Worm (Caenorhabditis elegans): ENCODE measurements around the gene str-149.

str-149 gene

ce11 chrV:16591992-16592798, 18.9 kb downstream of the str-149 start, which contains the start of gene srh-269 (continued):
- TF ChIP-seq Y53G8AR.9 (GFP tag; conservative IDR thresholded peaks at IDR 0.05) (peak; percentile 96), lsl-1 (GFP tag; optimal IDR thresholded peaks at IDR 0.05) (peak; percentile 20), bed-2 (GFP tag; IDR thresholded peaks at IDR 0.05) (no peak), atf-7 (tag; optimal IDR thresholded peaks at IDR 0.05) (peak; percentile 90), Y95B8A.8 (GFP tag; IDR thresholded peaks at IDR 0.05) (peak; percentile 79), let-526 (GFP tag; IDR thresholded peaks at IDR 0.05) (peak; percentile 87), mes-4 (tag; optimal IDR thresholded peaks at IDR 0.05) (peak; percentile 10), snpc-1.1 (tag; optimal IDR thresholded peaks at IDR 0.05; ENCODE audit: insufficient read depth) (peak; percentile 67), bed-1 (GFP tag; IDR thresholded peaks at IDR 0.05) (no peak), T26A5.8 (tag; optimal IDR thresholded peaks at IDR 0.05) (peak; percentile 75), lin-40 (tag; optimal IDR thresholded peaks at IDR 0.05) (no peak), dpff-1 (tag; optimal IDR thresholded peaks at IDR 0.05) (peak; percentile 6), dox-1 (GFP tag; IDR thresholded peaks at IDR 0.05) (peak; percentile 56; the same call in 1 of the 2 replicates), ztf-25 (GFP tag; IDR thresholded peaks at IDR 0.05) (peak; percentile 90), B0261.1 (tag; optimal IDR thresholded peaks at IDR 0.05) (peak; percentile 93), Y79H2A.3 (GFP tag; conservative IDR thresholded peaks at IDR 0.05) (no peak), F22D6.2 (tag; optimal IDR thresholded peaks at IDR 0.05) (peak; percentile 29), pbrm-1 (GFP tag; IDR thresholded peaks at IDR 0.05) (peak; percentile 86), hlh-26 (GFP tag; conservative IDR thresholded peaks at IDR 0.05) (no peak), rpc-1 (optimal IDR thresholded peaks at IDR 0.05) (peak; percentile 82), rpc-1 (tag; optimal IDR thresholded peaks at IDR 0.05) (peak; percentile 97), cebp-2 (GFP tag; IDR thresholded peaks at IDR 0.05) (peak; percentile 87; the same call in 1 of the 2 replicates), nfyb-1 (GFP tag; IDR thresholded peaks at IDR 0.05) (peak; percentile 95), nhr-27 (tag; optimal IDR thresholded peaks at IDR 0.05) (no peak), F57A8.1 (GFP tag; optimal IDR thresholded peaks at IDR 0.05) (no peak), aptf-2 (GFP tag; conservative IDR thresholded peaks at IDR 0.05) (no peak), fkh-3 (tag; optimal IDR thresholded peaks at IDR 0.05) (peak; percentile 95), madf-10 (tag; optimal IDR thresholded peaks at IDR 0.05) (peak; percentile 76), egl-18 (GFP tag; IDR thresholded peaks at IDR 0.05) (no peak), ztf-22 (GFP tag; optimal IDR thresholded peaks at IDR 0.05) (no peak), snpc-4 (GFP tag; optimal IDR thresholded peaks at IDR 0.05) (peak; percentile 51), snpc-4 (tag; optimal IDR thresholded peaks at IDR 0.05) (peak; percentile 30 to 86 (median 58)), C17E4.6 (GFP tag; IDR thresholded peaks at IDR 0.05) (peak; percentile 64; the same call in 1 of the 2 replicates), attf-6 (GFP tag; IDR thresholded peaks at IDR 0.05) (peak; percentile 89), F10E7.11 (tag; optimal IDR thresholded peaks at IDR 0.05) (peak; percentile 85), F49E8.2 (tag; optimal IDR thresholded peaks at IDR 0.05; ENCODE audit: insufficient read depth) (peak; percentile 29), chd-7 (tag; optimal IDR thresholded peaks at IDR 0.05) (peak; percentile 93), him-1 (tag; optimal IDR thresholded peaks at IDR 0.05) (peak; percentile 87), madf-8 (GFP tag; conservative IDR thresholded peaks at IDR 0.05) (0 out of 2 replicates have a peak, but pooled peaks have one; percentile 17), die-1 (tag; optimal IDR thresholded peaks at IDR 0.05) (peak; percentile 85), cebp-1 (GFP tag; IDR thresholded peaks at IDR 0.05) (peak; percentile 56; the same call in 1 of the 2 replicates), cebp-1 (tag; optimal IDR thresholded peaks at IDR 0.05) (peak; percentile 84), lin-54 (GFP tag; optimal IDR thresholded peaks at IDR 0.05) (peak; percentile 77), lir-1 (GFP tag; conservative IDR thresholded peaks at IDR 0.05) (peak; percentile 63), ceh-27 (GFP tag; optimal IDR thresholded peaks at IDR 0.05) (peak; percentile 56), ekl-4 (GFP tag; IDR thresholded peaks at IDR 0.05) (peak; percentile 87), snpc-1.3 (tag; optimal IDR thresholded peaks at IDR 0.05; ENCODE audit: insufficient read depth) (peak; percentile 72)

Data from whole organism, young adult.